Fruit fly (Drosophila melanogaster) whole organism, embryonic: ENCODE results near the gene CG10274.
A peak's percentile ranks its signal among the peaks of the same experiment; 100 is the strongest.

Experiments used
- ATbp ChIP-seq: fragments of 200-800 bp; sonication (Bioruptor generic); optimal IDR thresholded peaks from 2 replicates; lab custom pipeline; 2017; ENCODE audit warnings: missing biosample characterization, mild to moderate bottlenecking, missing genetic modification characterization, missing genetic modification reagents
- Abd-B ChIP-seq: fragments of 200-800 bp; sonication (Bioruptor generic); optimal IDR thresholded peaks from 2 replicates; lab custom pipeline; 2018; ENCODE audit warnings: missing biosample characterization, mild to moderate bottlenecking, missing genetic modification characterization, moderate library complexity
- B-H1 ChIP-seq: fragments of 200-800 bp; sonication (Bioruptor generic); IDR thresholded peaks from 3 replicates; pipeline ENCODE4 v1.3.6; 2022; ENCODE audit warnings: missing biosample characterization, missing genetic modification characterization
- Bteb2 ChIP-seq: fragments of 200-800 bp; sonication (Bioruptor generic); optimal IDR thresholded peaks from 2 replicates; lab custom pipeline; 2016; ENCODE audit warnings: missing biosample characterization, missing genetic modification characterization
- C15 ChIP-seq: fragments of 200-800 bp; sonication (Bioruptor generic); IDR thresholded peaks from 3 replicates; pipeline ENCODE4 v1.3.6; 2022; ENCODE audit warnings: missing biosample characterization, missing genetic modification characterization
- CG12659 ChIP-seq: fragments of 200-800 bp; sonication (Bioruptor generic); optimal IDR thresholded peaks from 3 replicates; lab custom pipeline; 2017; ENCODE audit warnings: mild to moderate bottlenecking, missing biosample characterization, missing genetic modification reagents, missing genetic modification characterization
- CG12744 ChIP-seq: fragments of 200-800 bp; sonication (Bioruptor generic); optimal IDR thresholded peaks from 2 replicates; lab custom pipeline; 2016; ENCODE audit warnings: missing biosample characterization, missing genetic modification characterization
- CG15073 ChIP-seq: fragments of 200-800 bp; sonication (Bioruptor generic); optimal IDR thresholded peaks from 2 replicates; lab custom pipeline; 2016; ENCODE audit warnings: missing biosample characterization, missing genetic modification characterization
- CG1529 ChIP-seq: fragments of 200-800 bp; sonication (Bioruptor generic); optimal IDR thresholded peaks from 3 replicates; lab custom pipeline; 2018; ENCODE audit warnings: missing biosample characterization, missing genetic modification characterization
- CG15479 ChIP-seq: fragments of 200-800 bp; sonication (Bioruptor generic); optimal IDR thresholded peaks from 3 replicates; lab custom pipeline; 2019; ENCODE audit warnings: missing biosample characterization, mild to moderate bottlenecking, missing genetic modification characterization, moderate library complexity
- CG15601 ChIP-seq: fragments of 200-800 bp; sonication (Bioruptor generic); optimal IDR thresholded peaks from 3 replicates; lab custom pipeline; 2019; ENCODE audit warnings: missing biosample characterization, mild to moderate bottlenecking, missing genetic modification characterization, moderate library complexity
- CG17361 ChIP-seq: fragments of 200-800 bp; sonication (Bioruptor generic); IDR thresholded peaks from 3 replicates; pipeline ENCODE4 v1.3.6; 2022; ENCODE audit warnings: missing biosample characterization, missing genetic modification characterization
- CG2199 ChIP-seq: fragments of 200-800 bp; sonication (Bioruptor generic); IDR thresholded peaks from 3 replicates; pipeline ENCODE4 v1.3.6; 2022; ENCODE audit warnings: missing biosample characterization, missing genetic modification characterization
- CG2875 ChIP-seq: fragments of 200-800 bp; sonication (Bioruptor generic); optimal IDR thresholded peaks from 2 replicates; lab custom pipeline; 2017; ENCODE audit warnings: missing biosample characterization, mild to moderate bottlenecking, missing genetic modification characterization, missing genetic modification reagents
- CG30431 ChIP-seq: fragments of 200-800 bp; sonication (Bioruptor generic); optimal IDR thresholded peaks from 2 replicates; lab custom pipeline; 2017; ENCODE audit warnings: missing biosample characterization, missing genetic modification characterization
- CG3995 ChIP-seq: fragments of 200-800 bp; sonication (Bioruptor generic); optimal IDR thresholded peaks from 3 replicates; lab custom pipeline; 2016; ENCODE audit warnings: missing biosample characterization, missing genetic modification characterization
- CG4282 ChIP-seq: fragments of 200-800 bp; sonication (Bioruptor generic); optimal IDR thresholded peaks from 2 replicates; lab custom pipeline; 2016; ENCODE audit warnings: missing biosample characterization, missing genetic modification characterization
- CG4328 ChIP-seq: fragments of 200-800 bp; sonication (Bioruptor generic); optimal IDR thresholded peaks from 3 replicates; lab custom pipeline; 2017; ENCODE audit warnings: missing biosample characterization, missing genetic modification reagents, missing genetic modification characterization
- CG4730 ChIP-seq: fragments of 200-800 bp; sonication (Bioruptor generic); IDR thresholded peaks from 2 replicates; pipeline ENCODE4 v1.3.6; 2022; ENCODE audit warnings: missing biosample characterization, missing genetic modification characterization
- CG4854 ChIP-seq: fragments of 200-800 bp; sonication (Bioruptor generic); optimal IDR thresholded peaks from 2 replicates; lab custom pipeline; 2016; ENCODE audit warnings: missing biosample characterization, missing genetic modification characterization, inconsistent platforms
- CG5953 ChIP-seq: fragments of 200-800 bp; sonication (Bioruptor generic); IDR thresholded peaks from 2 replicates; pipeline ENCODE4 v1.3.6; 2022; ENCODE audit warnings: missing biosample characterization, missing genetic modification characterization
- CG7357 ChIP-seq: fragments of 200-800 bp; sonication (Bioruptor generic); IDR thresholded peaks from 3 replicates; pipeline ENCODE4 v1.3.6; 2022; ENCODE audit warnings: missing biosample characterization, missing genetic modification characterization
- CG7839 ChIP-seq: fragments of 200-800 bp; sonication (Bioruptor generic); optimal IDR thresholded peaks from 3 replicates; lab custom pipeline; 2018; ENCODE audit warnings: missing biosample characterization, mild to moderate bottlenecking, missing genetic modification characterization, moderate library complexity
- CG7987 ChIP-seq: fragments of 200-800 bp; sonication (Bioruptor generic); optimal IDR thresholded peaks from 2 replicates; lab custom pipeline; 2018; ENCODE audit warnings: missing biosample characterization, mild to moderate bottlenecking, missing genetic modification characterization, moderate library complexity
- CG9437 ChIP-seq: fragments of 200-800 bp; sonication (Bioruptor generic); optimal IDR thresholded peaks from 2 replicates; lab custom pipeline; 2018; ENCODE audit warnings: missing biosample characterization, mild to moderate bottlenecking, missing genetic modification characterization
- CG9876 ChIP-seq: fragments of 200-800 bp; sonication (Bioruptor generic); optimal IDR thresholded peaks from 2 replicates; lab custom pipeline; 2016; ENCODE audit warnings: missing biosample characterization, missing genetic modification characterization
- D ChIP-seq, 2 experiments: fragments of 200-800 bp in 1 of 2; fragments of >200 bp in 1 of 2; sonication (Bioruptor generic) in 1 of 2; optimal IDR thresholded peaks; 2 replicates in 1 of 2; 3 replicates in 1 of 2; lab custom pipeline; 2017; ENCODE audit warnings: mild to moderate bottlenecking in 1 of 2, missing biosample characterization in 1 of 2, missing genetic modification characterization in 1 of 2, missing genetic modification reagents in 1 of 2
- Dad ChIP-seq: fragments of 200-800 bp; sonication (Bioruptor generic); optimal IDR thresholded peaks from 3 replicates; lab custom pipeline; 2016; ENCODE audit warnings: missing biosample characterization, missing genetic modification characterization
- Kr ChIP-seq: fragments of 200-800 bp; sonication (Bioruptor generic); optimal IDR thresholded peaks from 2 replicates; lab custom pipeline; 2017; ENCODE audit warnings: missing biosample characterization, mild to moderate bottlenecking, missing genetic modification characterization
- Lim3 ChIP-seq: fragments of 200-800 bp; sonication (Bioruptor generic); IDR thresholded peaks from 2 replicates; pipeline ENCODE4 v1.3.6; 2022; ENCODE audit warnings: missing biosample characterization, missing genetic modification characterization
- Mes4 ChIP-seq: fragments of 200-800 bp; sonication (Bioruptor generic); optimal IDR thresholded peaks from 2 replicates; lab custom pipeline; 2016; ENCODE audit warnings: missing biosample characterization, missing genetic modification characterization
- Side ChIP-seq: fragments of 200-800 bp; sonication (Bioruptor generic); optimal IDR thresholded peaks from 2 replicates; lab custom pipeline; 2016; ENCODE audit warnings: missing biosample characterization, missing genetic modification characterization
- Spps ChIP-seq: fragments of 200-800 bp; sonication (Bioruptor generic); optimal IDR thresholded peaks from 2 replicates; lab custom pipeline; 2018; ENCODE audit warnings: missing biosample characterization, mild to moderate bottlenecking, missing genetic modification characterization
- Stat92E ChIP-seq, 3 experiments: fragments of >200 bp in 2 of 3; fragments of 200-800 bp in 1 of 3; sonication (Bioruptor generic) in 1 of 3; optimal IDR thresholded peaks; 2 replicates each; lab custom pipeline; 2017 to 2019; ENCODE audit warnings: missing biosample characterization in 3 of 3, missing genetic modification characterization in 3 of 3, mild to moderate bottlenecking in 1 of 3, moderate library complexity in 1 of 3
- az2 ChIP-seq: fragments of 200-800 bp; sonication (Bioruptor generic); optimal IDR thresholded peaks from 3 replicates; lab custom pipeline; 2016; ENCODE audit warnings: missing biosample characterization, missing genetic modification characterization
- bigmax ChIP-seq: fragments of 200-800 bp; sonication (Bioruptor generic); optimal IDR thresholded peaks from 2 replicates; lab custom pipeline; 2018; ENCODE audit warnings: missing biosample characterization, mild to moderate bottlenecking, missing genetic modification characterization
- bowl ChIP-seq: fragments of 200-800 bp; sonication (Bioruptor generic); IDR thresholded peaks from 2 replicates; pipeline ENCODE4 v1.3.6; 2022; ENCODE audit warnings: missing biosample characterization, missing genetic modification characterization
- gem ChIP-seq: fragments of 200-800 bp; sonication (Bioruptor generic); optimal IDR thresholded peaks from 2 replicates; lab custom pipeline; 2019; ENCODE audit warnings: missing biosample characterization, mild to moderate bottlenecking, missing genetic modification characterization, moderate library complexity
- klu ChIP-seq: fragments of 200-800 bp; sonication (Bioruptor generic); IDR thresholded peaks from 2 replicates; pipeline ENCODE4 v1.3.6; 2022; ENCODE audit warnings: missing biosample characterization, missing genetic modification characterization
- knrl ChIP-seq: fragments of 200-800 bp; sonication (Bioruptor generic); IDR thresholded peaks from 3 replicates; pipeline ENCODE4 v1.3.6; 2022; ENCODE audit warnings: missing biosample characterization, missing genetic modification characterization; ENCODE audit not compliant: partially characterized antibody
- lab ChIP-seq: fragments of 200-800 bp; sonication (Bioruptor generic); optimal IDR thresholded peaks from 3 replicates; lab custom pipeline; 2017; ENCODE audit warnings: missing biosample characterization, missing genetic modification characterization, mild to moderate bottlenecking, moderate library complexity, missing genetic modification reagents
- org-1 ChIP-seq: fragments of 200-800 bp; sonication (Bioruptor generic); optimal IDR thresholded peaks from 2 replicates; lab custom pipeline; 2017; ENCODE audit warnings: missing biosample characterization, missing genetic modification characterization
- ssp ChIP-seq: fragments of 200-800 bp; sonication (Bioruptor generic); IDR thresholded peaks from 2 replicates; pipeline ENCODE4 v1.3.6; 2022; ENCODE audit warnings: missing biosample characterization, missing genetic modification characterization
- sug ChIP-seq: fragments of 200-800 bp; optimal IDR thresholded peaks from 2 replicates; lab custom pipeline; 2019; ENCODE audit warnings: missing biosample characterization, mild to moderate bottlenecking, missing genetic modification characterization, moderate library complexity
- tgo ChIP-seq: fragments of 200-800 bp; sonication (Bioruptor generic); IDR thresholded peaks from 3 replicates; pipeline ENCODE4 v1.3.6; 2022; ENCODE audit warnings: missing biosample characterization, missing genetic modification characterization
- trh ChIP-seq: fragments of 200-800 bp; sonication (Bioruptor generic); optimal IDR thresholded peaks from 2 replicates; lab custom pipeline; 2016; ENCODE audit warnings: missing biosample characterization, missing genetic modification characterization
- tup ChIP-seq: fragments of 200-800 bp; sonication (Bioruptor generic); optimal IDR thresholded peaks from 2 replicates; lab custom pipeline; 2016; ENCODE audit warnings: missing biosample characterization, mild to moderate bottlenecking, missing genetic modification characterization, moderate library complexity
- z ChIP-seq: fragments of 200-800 bp; sonication (Bioruptor generic); IDR thresholded peaks from 3 replicates; pipeline ENCODE4 v1.3.6; 2022; ENCODE audit warnings: missing biosample characterization, missing genetic modification characterization
- zen ChIP-seq: fragments of 200-800 bp; sonication (Bioruptor generic); optimal IDR thresholded peaks from 3 replicates; lab custom pipeline; 2018; ENCODE audit warnings: missing biosample characterization, mild to moderate bottlenecking, missing genetic modification characterization, moderate library complexity
- zfh2 ChIP-seq: fragments of 200-800 bp; sonication (Bioruptor generic); optimal IDR thresholded peaks from 2 replicates; lab custom pipeline; 2016; ENCODE audit warnings: missing biosample characterization, missing genetic modification characterization

Gene CG10274

dm6 chr3L:6181776-6182175 is at the start of gene CG10274 (continued):
- TF ChIP-seq org-1 (GFP tag; lab: Kevin White, UChicago) = peak; percentile 24
- peak; percentile 84 for TF ChIP-seq CG12659
- peak; percentile 79 for TF ChIP-seq CG3995 (GFP tag; lab: Kevin White, UChicago)
- peak; percentile 56 for TF ChIP-seq Spps
- no peak for TF ChIP-seq bigmax (GFP tag; lab: Kevin White, UChicago)
- TF ChIP-seq trh (GFP tag; lab: Kevin White, UChicago) = peak; percentile 36
- no peak for TF ChIP-seq CG1529
- TF ChIP-seq az2 = peak; percentile 79
- TF ChIP-seq Dad = peak; percentile 49
- TF ChIP-seq CG2875 (GFP tag; lab: Kevin White, UChicago) = no peak
- peak; percentile 48 for TF ChIP-seq CG12744 (GFP tag; lab: Kevin White, UChicago)
- TF ChIP-seq Abd-B (GFP tag; lab: Kevin White, UChicago) = peak; percentile 79
- no peak for TF ChIP-seq CG7839 (tag; lab: Kevin White, UChicago)
- TF ChIP-seq ssp (GFP tag; lab: Robert Waterston, UW) = peak; percentile 53
- peak; percentile 73; the same call in 1 of the 2 replicates for TF ChIP-seq klu
- peak; percentile 67 for TF ChIP-seq CG9437 (GFP tag; lab: Kevin White, UChicago)
- TF ChIP-seq C15 (GFP tag; lab: Robert Waterston, UW) = no peak; the same call in 2 of the 3 replicates
- peak; percentile 50 for TF ChIP-seq CG4328 (GFP tag; lab: Kevin White, UChicago)
- TF ChIP-seq CG7357 = peak; percentile 33; the same call in 1 of the 3 replicates
- no peak for TF ChIP-seq CG4282
- TF ChIP-seq Stat92E (GFP tag; optimal IDR thresholded peaks at IDR 0.05; lab: Kevin White, UChicago) = peak in 1 of 3 experiments; percentile 39
- TF ChIP-seq Mes4 (GFP tag; lab: Kevin White, UChicago) = peak; percentile 55
- peak; percentile 81 for TF ChIP-seq zen (tag; lab: Kevin White, UChicago)
- peak; percentile 77 for TF ChIP-seq tgo
- TF ChIP-seq CG5953 (GFP tag; lab: Robert Waterston, UW) = no peak
- TF ChIP-seq CG15601 (tag; lab: Kevin White, UChicago) = no peak
- TF ChIP-seq tup (GFP tag; lab: Kevin White, UChicago) = no peak
- no peak for TF ChIP-seq CG15479 (GFP tag; lab: Kevin White, UChicago)
- peak; percentile 86 for TF ChIP-seq gem (tag; lab: Kevin White, UChicago)
- peak; percentile 56 for TF ChIP-seq CG9876
- TF ChIP-seq CG2199 (GFP tag; lab: Robert Waterston, UW) = no peak
- no peak for TF ChIP-seq ATbp (GFP tag; lab: Kevin White, UChicago)
- TF ChIP-seq CG4730 = 0 out of 2 replicates have a peak, but pooled peaks have one; percentile 15
- no peak for TF ChIP-seq D (optimal IDR thresholded peaks at IDR 0.05; lab: Kevin White, UChicago)
- peak; percentile 29 for TF ChIP-seq D (GFP tag; optimal IDR thresholded peaks at IDR 0.05; lab: Kevin White, UChicago)
- peak; percentile 21; the same call in 1 of the 3 replicates for TF ChIP-seq knrl (GFP tag; lab: Robert Waterston, UW)
- TF ChIP-seq zfh2 = peak; percentile 80
- peak; percentile 44; the same call in 2 of the 3 replicates for TF ChIP-seq B-H1 (GFP tag; lab: Robert Waterston, UW)
- TF ChIP-seq Kr (GFP tag; lab: Kevin White, UChicago) = no peak
- TF ChIP-seq CG4854 (GFP tag; lab: Kevin White, UChicago) = peak; percentile 63
- TF ChIP-seq Bteb2 (GFP tag; lab: Kevin White, UChicago) = peak; percentile 75
- no peak for TF ChIP-seq z (GFP tag; lab: Robert Waterston, UW)
- peak; percentile 58 for TF ChIP-seq Side (GFP tag; lab: Kevin White, UChicago)
- peak; percentile 16 for TF ChIP-seq CG30431 (GFP tag; lab: Kevin White, UChicago)
- peak; percentile 1 for TF ChIP-seq CG7987 (GFP tag; lab: Kevin White, UChicago)
- no peak for TF ChIP-seq lab
- TF ChIP-seq sug = peak; percentile 84
- TF ChIP-seq CG17361 (GFP tag; lab: Robert Waterston, UW) = no peak; the same call in 1 of the 3 replicates
- no peak for TF ChIP-seq bowl (GFP tag; lab: Robert Waterston, UW)
- TF ChIP-seq Lim3 (GFP tag; lab: Robert Waterston, UW) = no peak
- no peak for TF ChIP-seq CG15073 (GFP tag; lab: Kevin White, UChicago)
